Fruit fly (Drosophila melanogaster): ENCODE results near the gene CG34175.

CG34175 gene

dm6 chr2L:3376684-3377086 is 21.1 kb upstream of the CG34175 start, which contains the start of the genes CG9662 and Ptpa (continued):
- TF ChIP-seq fd96Cb (tag; optimal IDR thresholded peaks at IDR 0.05) (peak; percentile 78), Aef1 (GFP tag; IDR thresholded peaks at IDR 0.05) (peak; percentile 95), fd3F (GFP tag; optimal IDR thresholded peaks at IDR 0.05) (peak; percentile 57), mld (GFP tag; IDR thresholded peaks at IDR 0.05; ENCODE audit: partially characterized antibody) (0 out of 3 replicates have a peak, but pooled peaks have one; percentile 44), Fer3 (tag; optimal IDR thresholded peaks at IDR 0.05) (peak; percentile 65), CG12769 (tag; optimal IDR thresholded peaks at IDR 0.05) (peak; percentile 87), Deaf1 (tag; optimal IDR thresholded peaks at IDR 0.05) (no peak), vfl (GFP tag; optimal IDR thresholded peaks at IDR 0.05) (peak; percentile 76), CG3407 (GFP tag; optimal IDR thresholded peaks at IDR 0.05) (peak; percentile 40), bcd (GFP tag; optimal IDR thresholded peaks at IDR 0.05) (peak; percentile 78), Max (GFP tag; optimal IDR thresholded peaks at IDR 0.05) (peak; percentile 77), CG33557 (GFP tag; optimal IDR thresholded peaks at IDR 0.05) (peak; percentile 64), NC2β (GFP tag; optimal IDR thresholded peaks at IDR 0.05) (peak; percentile 78), jumu (GFP tag; optimal IDR thresholded peaks at IDR 0.05) (peak; percentile 92), lmd (GFP tag; IDR thresholded peaks at IDR 0.05) (peak; percentile 88), CG15514 (GFP tag; optimal IDR thresholded peaks at IDR 0.05) (peak; percentile 68), CG16815 (GFP tag; optimal IDR thresholded peaks at IDR 0.05) (peak; percentile 84), CG14710 (tag; optimal IDR thresholded peaks at IDR 0.05) (peak; percentile 90), CoRest (tag; optimal IDR thresholded peaks at IDR 0.05) (peak; percentile 87), ken (GFP tag; IDR thresholded peaks at IDR 0.05) (peak; percentile 88), Sox102F (GFP tag; optimal IDR thresholded peaks at IDR 0.05) (peak; percentile 78), CG17361 (GFP tag; IDR thresholded peaks at IDR 0.05) (peak; percentile 87; the same call in 2 of the 3 replicates), CG4328 (GFP tag; optimal IDR thresholded peaks at IDR 0.05) (peak; percentile 32), CG10267 (tag; optimal IDR thresholded peaks at IDR 0.05) (peak; percentile 80), Gug (GFP tag; IDR thresholded peaks at IDR 0.05) (peak; percentile 89), Elba2 (GFP tag; optimal IDR thresholded peaks at IDR 0.05) (peak; percentile 60), Doc3 (GFP tag; IDR thresholded peaks at IDR 0.05; ENCODE audit: partially characterized antibody) (peak; percentile 94), CG9817 (tag; optimal IDR thresholded peaks at IDR 0.05) (peak; percentile 87), TFAM (GFP tag; optimal IDR thresholded peaks at IDR 0.05) (no peak), CG13775 (GFP tag; optimal IDR thresholded peaks at IDR 0.05) (peak; percentile 87), NfI (GFP tag; optimal IDR thresholded peaks at IDR 0.05) (peak; percentile 82), sima (GFP tag; optimal IDR thresholded peaks at IDR 0.05) (no peak), cg (GFP tag; optimal IDR thresholded peaks at IDR 0.05) (no peak), CG9609 (GFP tag; optimal IDR thresholded peaks at IDR 0.05) (peak; percentile 73), CG11695 (GFP tag; IDR thresholded peaks at IDR 0.05) (peak; percentile 41; the same call in 1 of the 3 replicates), pum (GFP tag; optimal IDR thresholded peaks at IDR 0.05) (peak; percentile 88), CG1832 (GFP tag; optimal IDR thresholded peaks at IDR 0.05) (no peak), CG34376 (GFP tag; optimal IDR thresholded peaks at IDR 0.05) (peak; percentile 22), tup (GFP tag; optimal IDR thresholded peaks at IDR 0.05) (peak; percentile 37), Vsx1 (GFP tag; optimal IDR thresholded peaks at IDR 0.05) (no peak), HLH4C (GFP tag; IDR thresholded peaks at IDR 0.05; ENCODE audit: partially characterized antibody) (peak; percentile 88), Bdp1 (GFP tag; optimal IDR thresholded peaks at IDR 0.05) (peak; percentile 67), wor (GFP tag; IDR thresholded peaks at IDR 0.05) (peak; percentile 79), dysf (GFP tag; IDR thresholded peaks at IDR 0.05) (peak; percentile 90), tio (GFP tag; optimal IDR thresholded peaks at IDR 0.05) (peak; percentile 72), stc (GFP tag; IDR thresholded peaks at IDR 0.05) (no peak), chm (GFP tag; IDR thresholded peaks at IDR 0.05) (no peak), bowl (GFP tag; IDR thresholded peaks at IDR 0.05) (no peak), CG12299 (tag; optimal IDR thresholded peaks at IDR 0.05) (no peak), CG30020 (tag; optimal IDR thresholded peaks at IDR 0.05) (peak; percentile 91)
